Worm (Caenorhabditis elegans) whole organism, L4 larva: ENCODE results near the gene cup-16.

Experiments used
- F26F4.8 ChIP-seq: fragments of 200-800 bp; sonication (Bioruptor generic); conservative IDR thresholded peaks from 2 replicates; pipeline ENCODE4 v1.3.6; 2022; ENCODE audit warnings: missing genetic modification characterization, missing compliant biosample characterization
- F37D6.2 ChIP-seq: sonication (generic microtip); optimal IDR thresholded peaks from 2 replicates; lab custom pipeline; 2016; ENCODE audit warnings: mild to moderate bottlenecking, missing genetic modification characterization, missing compliant biosample characterization
- F44E2.7 ChIP-seq: fragments of 200-800 bp; sonication (Bioruptor generic); IDR thresholded peaks from 2 replicates; pipeline ENCODE4 v2.1.2; 2022; ENCODE audit warnings: missing genetic modification characterization, missing compliant biosample characterization
- aha-1 ChIP-seq: fragments of 150-350 bp; peaks from one replicate; lab custom pipeline; 2014; ENCODE audit warnings: missing biosample characterization, missing genetic modification characterization
- arid-1 ChIP-seq: fragments of 200-800 bp; sonication (Bioruptor generic); conservative IDR thresholded peaks from 2 replicates; pipeline ENCODE4 v1.3.6; 2022; ENCODE audit warnings: missing genetic modification reagents, missing genetic modification characterization, missing compliant biosample characterization
- ceh-20 ChIP-seq: fragments of 200-800 bp; sonication (Bioruptor generic); IDR thresholded peaks from 2 replicates; pipeline ENCODE4 v1.3.6; 2022; ENCODE audit warnings: missing genetic modification reagents, missing genetic modification characterization, missing compliant biosample characterization
- daf-19 ChIP-seq: fragments of 200-800 bp; sonication (Bioruptor generic); conservative IDR thresholded peaks from 2 replicates; pipeline ENCODE4 v1.3.6; 2022; ENCODE audit warnings: missing genetic modification characterization, missing compliant biosample characterization
- dmd-6 ChIP-seq: fragments of 200-800 bp; sonication (Bioruptor generic); IDR thresholded peaks from 2 replicates; pipeline ENCODE4 v1.3.6; 2022; ENCODE audit warnings: missing genetic modification reagents, missing genetic modification characterization, missing compliant biosample characterization
- dpl-1 ChIP-seq: fragments of 150-350 bp; optimal IDR thresholded peaks from 2 replicates; lab custom pipeline; 2014; ENCODE audit warnings: missing biosample characterization, missing genetic modification reagents, missing genetic modification characterization
- duxl-1 ChIP-seq: sonication (generic microtip); optimal IDR thresholded peaks from 2 replicates; lab custom pipeline; 2016; ENCODE audit warnings: mild to moderate bottlenecking, missing genetic modification characterization, moderate library complexity, missing compliant biosample characterization; ENCODE audit not compliant: poor library complexity
- hlh-11 ChIP-seq: fragments of 200-800 bp; sonication (Bioruptor generic); optimal IDR thresholded peaks from 2 replicates; lab custom pipeline; 2018; ENCODE audit warnings: mild to moderate bottlenecking, missing genetic modification characterization, missing compliant biosample characterization
- hlh-30 ChIP-seq: sonication (generic microtip); optimal IDR thresholded peaks from 2 replicates; lab custom pipeline; 2017; ENCODE audit warnings: antibody characterized with exemption, mild to moderate bottlenecking, missing genetic modification characterization, missing compliant biosample characterization; ENCODE audit not compliant: insufficient read depth
- hmg-1.1 ChIP-seq: fragments of 200-800 bp; sonication (Bioruptor generic); IDR thresholded peaks from 2 replicates; pipeline ENCODE4 v1.3.6; 2022; ENCODE audit warnings: missing genetic modification reagents, missing genetic modification characterization, missing compliant biosample characterization
- lim-7 ChIP-seq: fragments of 200-800 bp; sonication (Bioruptor generic); IDR thresholded peaks from 2 replicates; pipeline ENCODE4 v1.3.6; 2022; ENCODE audit warnings: missing genetic modification characterization, missing compliant biosample characterization
- lin-38 ChIP-seq: fragments of 200-800 bp; sonication (Bioruptor generic); IDR thresholded peaks from 2 replicates; pipeline ENCODE4 v1.3.6; 2022; ENCODE audit warnings: missing genetic modification reagents, missing genetic modification characterization, missing compliant biosample characterization
- lin-39 ChIP-seq: fragments of 150-350 bp; optimal IDR thresholded peaks from 2 replicates; lab custom pipeline; 2014; ENCODE audit warnings: missing biosample characterization, missing genetic modification reagents, missing genetic modification characterization
- lir-3 ChIP-seq: sonication (generic microtip); optimal IDR thresholded peaks from 2 replicates; lab custom pipeline; 2016; ENCODE audit warnings: mild to moderate bottlenecking, missing genetic modification characterization, missing compliant biosample characterization
- madf-9 ChIP-seq: fragments of 200-800 bp; sonication (Bioruptor generic); conservative IDR thresholded peaks from 2 replicates; pipeline ENCODE4 v1.3.6; 2022; ENCODE audit warnings: missing genetic modification reagents, missing genetic modification characterization, missing compliant biosample characterization
- mep-1 ChIP-seq: fragments of 150-350 bp; sonication (generic microtip); optimal IDR thresholded peaks from 3 replicates; lab custom pipeline; 2014; ENCODE audit warnings: missing biosample characterization, missing genetic modification characterization
- mes-2 ChIP-seq: sonication (generic microtip); optimal IDR thresholded peaks from 2 replicates; lab custom pipeline; 2016; ENCODE audit warnings: missing genotype, mild to moderate bottlenecking, missing genetic modification characterization, missing compliant biosample characterization; ENCODE audit not compliant: poor library complexity, severe bottlenecking
- mxl-3 ChIP-seq: fragments of 200-800 bp; sonication (Bioruptor generic); optimal IDR thresholded peaks from 2 replicates; lab custom pipeline; 2018; ENCODE audit warnings: mild to moderate bottlenecking, missing genetic modification characterization, missing compliant biosample characterization
- nhr-102 ChIP-seq: sonication (generic microtip); optimal IDR thresholded peaks from 2 replicates; lab custom pipeline; 2016; ENCODE audit warnings: mild to moderate bottlenecking, missing genetic modification characterization, moderate library complexity, missing compliant biosample characterization
- nhr-11 ChIP-seq: fragments of 150-350 bp; optimal IDR thresholded peaks from 2 replicates; lab custom pipeline; 2014; ENCODE audit warnings: missing biosample characterization, missing genetic modification characterization
- nhr-25 ChIP-seq: sonication (generic microtip); optimal IDR thresholded peaks from 2 replicates; lab custom pipeline; 2017; ENCODE audit warnings: missing genetic modification characterization, mild to moderate bottlenecking, missing compliant biosample characterization, antibody characterized with exemption, moderate library complexity, borderline replicate concordance; ENCODE audit not compliant: insufficient read depth
- nhr-28 ChIP-seq: fragments of 150-350 bp; optimal IDR thresholded peaks from 2 replicates; lab custom pipeline; 2014; ENCODE audit warnings: missing biosample characterization, missing genetic modification characterization
- nhr-48 ChIP-seq: sonication (generic microtip); optimal IDR thresholded peaks from 2 replicates; lab custom pipeline; 2016; ENCODE audit warnings: mild to moderate bottlenecking, missing genetic modification characterization, missing compliant biosample characterization
- nhr-77 ChIP-seq: fragments of 150-350 bp; optimal IDR thresholded peaks from 2 replicates; lab custom pipeline; 2014; ENCODE audit warnings: missing biosample characterization, missing genetic modification characterization
- pha-4 ChIP-seq, 2 experiments: fragments of 150-350 bp in 1 of 2; fragments of 200-800 bp in 1 of 2; sonication (Bioruptor generic) in 1 of 2; IDR thresholded peaks in 1 of 2; optimal IDR thresholded peaks in 1 of 2; 2 replicates each; pipeline versions ENCODE4 v1.3.6 to Lab custom; 2014 to 2022; ENCODE audit warnings: missing genetic modification characterization in 2 of 2, missing genetic modification reagents in 2 of 2, missing biosample characterization in 1 of 2, missing compliant biosample characterization in 1 of 2
- php-3 ChIP-seq: fragments of 200-800 bp; sonication (Bioruptor generic); IDR thresholded peaks from 2 replicates; pipeline ENCODE4 v1.3.6; 2022; ENCODE audit warnings: missing genetic modification reagents, missing genetic modification characterization, missing compliant biosample characterization
- pqm-1 ChIP-seq: sonication (generic microtip); optimal IDR thresholded peaks from 2 replicates; lab custom pipeline; 2017; ENCODE audit warnings: missing biosample characterization, missing genetic modification characterization
- saeg-2 ChIP-seq: fragments of 200-800 bp; sonication (Bioruptor generic); IDR thresholded peaks from 2 replicates; pipeline ENCODE4 v1.3.6; 2022; ENCODE audit warnings: missing genetic modification reagents, missing genetic modification characterization, missing compliant biosample characterization
- spr-3 ChIP-seq: fragments of 200-800 bp; sonication (Bioruptor generic); optimal IDR thresholded peaks from 2 replicates; lab custom pipeline; 2018; ENCODE audit warnings: mild to moderate bottlenecking, missing genetic modification characterization, missing compliant biosample characterization
- unc-130 ChIP-seq: sonication (generic microtip); optimal IDR thresholded peaks from 2 replicates; lab custom pipeline; 2016; ENCODE audit warnings: missing genetic modification reagents, missing genetic modification characterization, missing compliant biosample characterization
- unc-62 ChIP-seq, 3 experiments: fragments of 150-350 bp in 1 of 3; sonication (generic microtip); optimal IDR thresholded peaks in 2 of 3; peaks in 1 of 3; 1 replicate in 1 of 3; 2 replicates in 2 of 3; lab custom pipeline; 2014 to 2017; ENCODE audit warnings: missing biosample characterization in 3 of 3, missing genetic modification characterization in 3 of 3, missing genetic modification reagents in 3 of 3, missing genotype in 1 of 3
- zag-1 ChIP-seq: fragments of 150-350 bp; optimal IDR thresholded peaks from 2 replicates; lab custom pipeline; 2014; ENCODE audit warnings: missing biosample characterization, missing genetic modification characterization
- zfp-3 ChIP-seq: fragments of 200-800 bp; sonication (Bioruptor generic); conservative IDR thresholded peaks from 2 replicates; pipeline ENCODE4 v1.3.6; 2022; ENCODE audit warnings: missing genetic modification reagents, missing genetic modification characterization, missing compliant biosample characterization
- ztf-11 ChIP-seq: fragments of 150-350 bp; optimal IDR thresholded peaks from 2 replicates; lab custom pipeline; 2014; ENCODE audit warnings: missing biosample characterization, missing genetic modification characterization

cup-16 gene

ce11 chrII:8730281-8730680 is 23.3 kb downstream of the cup-16 start:
- TF ChIP-seq F44E2.7 (no peak), arid-1 (GFP tag; lab: Robert Waterston, UW) (no peak), nhr-28 (tag; lab: Kevin White, UChicago) (peak; percentile 26), lim-7 (no peak), unc-62 (GFP tag; optimal IDR thresholded peaks at IDR 0.05 in 1 of 2; lab: Kevin White, UChicago) (peak in 1 of 2 experiments; percentile 56), unc-62 (tag; optimal IDR thresholded peaks at IDR 0.05; lab: Kevin White, UChicago) (no peak), php-3 (no peak), ceh-20 (no peak), zag-1 (tag; lab: Kevin White, UChicago) (no peak), madf-9 (GFP tag; lab: Robert Waterston, UW) (no peak), mxl-3 (GFP tag; lab: Kevin White, UChicago) (no peak), dmd-6 (GFP tag; lab: Robert Waterston, UW) (no peak), nhr-48 (tag; lab: Kevin White, UChicago) (no peak), aha-1 (peak; percentile 82), lin-38 (GFP tag; lab: Robert Waterston, UW) (no peak), mep-1 (tag; lab: Kevin White, UChicago) (no peak), spr-3 (GFP tag; lab: Kevin White, UChicago) (no peak)

DNA sequence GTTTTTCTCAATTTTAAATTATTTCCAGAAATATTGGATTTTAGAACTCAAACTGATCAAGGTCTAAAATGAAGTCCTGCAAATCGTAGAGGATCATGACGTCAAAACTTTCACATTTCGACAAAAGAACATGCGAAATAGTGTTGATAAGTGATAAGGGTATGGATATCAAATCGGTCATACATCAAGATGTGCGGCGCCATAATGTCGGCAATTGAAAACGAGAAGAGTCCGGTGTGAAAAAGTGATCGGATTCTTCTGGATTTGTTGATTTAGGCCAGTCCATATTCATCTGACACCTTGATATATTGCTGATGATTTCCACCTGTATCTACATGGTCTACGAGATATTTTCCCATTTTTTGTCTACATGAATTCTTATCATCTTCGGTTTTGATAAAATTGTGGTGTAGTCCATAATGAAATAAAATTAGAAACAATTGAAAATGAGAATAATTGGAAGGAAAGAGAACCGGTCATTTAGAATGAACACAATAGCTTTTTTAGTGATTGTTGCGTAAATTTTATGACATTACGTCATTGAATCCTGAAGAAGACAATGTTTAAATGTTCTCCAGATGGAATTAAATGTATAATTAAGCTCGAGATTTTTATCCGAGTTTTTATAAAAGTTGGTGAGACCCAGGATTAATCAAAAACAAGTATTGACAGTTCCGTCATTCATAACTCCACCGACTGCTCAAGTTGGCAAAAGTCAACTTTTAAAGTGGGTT is 24.2 kb downstream of the cup-16 start:
- TF ChIP-seq hmg-1.1 (GFP tag; lab: Robert Waterston, UW) (no peak), dpl-1 (GFP tag; lab: Kevin White, UChicago) (no peak), nhr-28 (tag; lab: Kevin White, UChicago) (peak; percentile 47), nhr-102 (tag; lab: Kevin White, UChicago) (no peak), hlh-11 (tag; lab: Kevin White, UChicago) (peak; percentile 29), daf-19 (GFP tag; lab: Robert Waterston, UW) (no peak), F37D6.2 (tag; lab: Kevin White, UChicago) (no peak), ztf-11 (tag; lab: Kevin White, UChicago) (no peak), aha-1 (peak; percentile 42), nhr-11 (tag; lab: Kevin White, UChicago) (no peak), pqm-1 (tag; lab: Kevin White, UChicago) (no peak), saeg-2 (GFP tag; lab: Robert Waterston, UW) (no peak), lir-3 (tag; lab: Kevin White, UChicago) (no peak), spr-3 (GFP tag; lab: Kevin White, UChicago) (no peak), duxl-1 (no peak), unc-130 (GFP tag; lab: Kevin White, UChicago) (no peak), F26F4.8 (GFP tag; lab: Robert Waterston, UW) (no peak), nhr-77 (no peak), pha-4 (GFP tag; IDR thresholded peaks at IDR 0.05; lab: Robert Waterston, UW) (no peak), pha-4 (tag; optimal IDR thresholded peaks at IDR 0.05; lab: Kevin White, UChicago) (no peak), php-3 (no peak), lin-39 (tag; lab: Kevin White, UChicago) (no peak), mes-2 (tag; lab: Kevin White, UChicago) (no peak), hlh-30 (tag; lab: Kevin White, UChicago) (no peak), zfp-3 (GFP tag; lab: Robert Waterston, UW) (no peak), zag-1 (tag; lab: Kevin White, UChicago) (no peak), nhr-25 (tag; lab: Kevin White, UChicago) (no peak)
